Worm (Caenorhabditis elegans): ENCODE data around the gene F52G3.5.

DNA sequence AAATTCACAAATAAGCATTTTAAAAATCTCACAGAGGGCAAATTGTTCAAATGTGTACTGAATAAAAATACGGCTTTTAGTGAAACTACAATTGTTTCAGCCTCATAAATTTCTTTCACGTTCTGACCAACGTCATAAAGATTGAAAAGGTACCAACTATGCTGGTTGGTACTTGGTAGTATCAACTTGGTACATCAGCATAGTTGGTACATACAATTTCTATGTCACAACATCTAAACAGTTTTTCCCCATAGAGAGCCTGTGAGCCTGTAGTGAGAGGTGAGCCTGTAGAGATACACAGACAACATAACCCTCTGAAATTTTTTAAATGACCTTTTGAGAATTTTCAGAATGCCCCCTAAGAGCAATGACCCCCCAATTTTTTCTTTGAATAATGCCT, 43.2 kb upstream of the F52G3.5 start:
- no peak for TF ChIP-seq hmg-4 (GFP tag; optimal IDR thresholded peaks at IDR 0.05)
- TF ChIP-seq hmbx-1 (tag; optimal IDR thresholded peaks at IDR 0.05) = no peak
- TF ChIP-seq ama-1 (optimal IDR thresholded peaks at IDR 0.05) = no peak
- no peak for TF ChIP-seq B0310.2 (tag; optimal IDR thresholded peaks at IDR 0.05)
- no peak for TF ChIP-seq pes-1 (GFP tag; IDR thresholded peaks at IDR 0.05)
- TF ChIP-seq sea-1 (GFP tag; conservative IDR thresholded peaks at IDR 0.05) = no peak
- no peak for TF ChIP-seq ceh-36 (tag; optimal IDR thresholded peaks at IDR 0.05)

All from whole organism, early embryonic.